Fruit fly (Drosophila melanogaster) whole organism, embryonic: Measurements from ENCODE around the gene isoQC.

ENCODE experiments used
- B-H1 ChIP-seq: fragments of 200-800 bp; sonication (Bioruptor generic); IDR thresholded peaks from 3 replicates; pipeline ENCODE4 v1.3.6; 2022; ENCODE audit warnings: missing biosample characterization, missing genetic modification characterization
- CG11085 ChIP-seq: fragments of 200-800 bp; sonication (Bioruptor generic); IDR thresholded peaks from 2 replicates; pipeline ENCODE4 v1.3.6; 2022; ENCODE audit warnings: missing biosample characterization, missing genetic modification characterization
- CG13287 ChIP-seq: fragments of 200-800 bp; sonication (Bioruptor generic); IDR thresholded peaks from 2 replicates; pipeline ENCODE4 v1.3.6; 2022; ENCODE audit warnings: missing biosample characterization, missing genetic modification characterization; ENCODE audit not compliant: partially characterized antibody
- CG13775 ChIP-seq: fragments of 200-800 bp; sonication (Bioruptor generic); optimal IDR thresholded peaks from 3 replicates; lab custom pipeline; 2017; ENCODE audit warnings: missing biosample characterization, mild to moderate bottlenecking, missing genetic modification characterization
- CG1832 ChIP-seq: fragments of 200-800 bp; sonication (Bioruptor generic); optimal IDR thresholded peaks from 2 replicates; lab custom pipeline; 2017; ENCODE audit warnings: missing biosample characterization, mild to moderate bottlenecking, missing genetic modification characterization, inconsistent platforms
- CG18619 ChIP-seq: fragments of 200-800 bp; sonication (Bioruptor generic); optimal IDR thresholded peaks from 3 replicates; lab custom pipeline; 2017; ENCODE audit warnings: missing biosample characterization, mild to moderate bottlenecking, missing genetic modification characterization
- CG2120 ChIP-seq: fragments of 200-800 bp; sonication (Bioruptor generic); optimal IDR thresholded peaks from 3 replicates; lab custom pipeline; 2016; ENCODE audit warnings: missing biosample characterization, missing genetic modification characterization
- CG2712 ChIP-seq: fragments of 200-800 bp; optimal IDR thresholded peaks from 3 replicates; lab custom pipeline; 2019; ENCODE audit warnings: missing biosample characterization, mild to moderate bottlenecking, missing genetic modification characterization, moderate library complexity
- CG2889 ChIP-seq: fragments of 200-800 bp; sonication (Bioruptor generic); IDR thresholded peaks from 3 replicates; pipeline ENCODE4 v1.3.6; 2022; ENCODE audit warnings: missing biosample characterization, missing genetic modification characterization
- CG31365 ChIP-seq: fragments of 200-800 bp; sonication (Bioruptor generic); optimal IDR thresholded peaks from 2 replicates; lab custom pipeline; 2018; ENCODE audit warnings: missing biosample characterization, mild to moderate bottlenecking, missing genetic modification characterization
- CG34422 ChIP-seq: fragments of 200-800 bp; sonication (Bioruptor generic); IDR thresholded peaks from 3 replicates; pipeline ENCODE4 v1.3.6; 2022; ENCODE audit warnings: missing biosample characterization, missing genetic modification characterization
- CG4282 ChIP-seq: fragments of 200-800 bp; sonication (Bioruptor generic); optimal IDR thresholded peaks from 2 replicates; lab custom pipeline; 2016; ENCODE audit warnings: missing biosample characterization, missing genetic modification characterization
- CG4360 ChIP-seq: fragments of 200-800 bp; sonication (Bioruptor generic); IDR thresholded peaks from 2 replicates; pipeline ENCODE4 v1.3.6; 2022; ENCODE audit warnings: missing biosample characterization, missing genetic modification characterization
- CG5245 ChIP-seq: fragments of 200-800 bp; sonication (Bioruptor generic); optimal IDR thresholded peaks from 3 replicates; lab custom pipeline; 2016; ENCODE audit warnings: missing biosample characterization, missing genetic modification characterization
- CG5953 ChIP-seq: fragments of 200-800 bp; sonication (Bioruptor generic); IDR thresholded peaks from 2 replicates; pipeline ENCODE4 v1.3.6; 2022; ENCODE audit warnings: missing biosample characterization, missing genetic modification characterization
- CG6689 ChIP-seq: fragments of 200-800 bp; sonication (Bioruptor generic); IDR thresholded peaks from 2 replicates; pipeline ENCODE4 v1.3.6; 2022; ENCODE audit warnings: missing biosample characterization, missing genetic modification characterization
- CG6791 ChIP-seq: fragments of 200-800 bp; sonication (Bioruptor generic); IDR thresholded peaks from 3 replicates; pipeline ENCODE4 v1.3.6; 2022; ENCODE audit warnings: missing biosample characterization, missing genetic modification characterization; ENCODE audit not compliant: partially characterized antibody
- CG6854 ChIP-seq: fragments of 200-800 bp; sonication (Bioruptor generic); optimal IDR thresholded peaks from 3 replicates; lab custom pipeline; 2017; ENCODE audit warnings: missing biosample characterization, mild to moderate bottlenecking, missing genetic modification characterization
- CG9727 ChIP-seq: fragments of 200-800 bp; sonication (Bioruptor generic); optimal IDR thresholded peaks from 3 replicates; lab custom pipeline; 2017; ENCODE audit warnings: missing biosample characterization, mild to moderate bottlenecking, missing genetic modification characterization
- Dad ChIP-seq: fragments of 200-800 bp; sonication (Bioruptor generic); optimal IDR thresholded peaks from 3 replicates; lab custom pipeline; 2016; ENCODE audit warnings: missing biosample characterization, missing genetic modification characterization
- Deaf1 ChIP-seq: fragments of 200-800 bp; optimal IDR thresholded peaks from 3 replicates; lab custom pipeline; 2019; ENCODE audit warnings: missing biosample characterization, mild to moderate bottlenecking, missing genetic modification characterization, moderate library complexity
- Doc2 ChIP-seq: fragments of 200-800 bp; sonication (Bioruptor generic); IDR thresholded peaks from 2 replicates; pipeline ENCODE4 v1.3.6; 2022; ENCODE audit warnings: missing biosample characterization, missing genetic modification characterization
- Doc3 ChIP-seq: fragments of 200-800 bp; sonication (Bioruptor generic); IDR thresholded peaks from 3 replicates; pipeline ENCODE4 v1.3.6; 2022; ENCODE audit warnings: missing biosample characterization, missing genetic modification characterization; ENCODE audit not compliant: partially characterized antibody
- Fer2 ChIP-seq: fragments of 200-800 bp; sonication (Bioruptor generic); optimal IDR thresholded peaks from 2 replicates; lab custom pipeline; 2018; ENCODE audit warnings: missing biosample characterization, mild to moderate bottlenecking, missing genetic modification characterization, moderate library complexity
- HLH54F ChIP-seq: fragments of 200-800 bp; sonication (Bioruptor generic); optimal IDR thresholded peaks from 3 replicates; lab custom pipeline; 2016; ENCODE audit warnings: missing biosample characterization, missing genetic modification characterization
- Hr39 ChIP-seq: fragments of >200 bp; optimal IDR thresholded peaks from 2 replicates; lab custom pipeline; 2017
- Mad ChIP-seq: fragments of 200-800 bp; sonication (Bioruptor generic); optimal IDR thresholded peaks from 2 replicates; lab custom pipeline; 2016; ENCODE audit warnings: missing biosample characterization, missing genetic modification characterization
- Med ChIP-seq: fragments of 200-800 bp; sonication (Bioruptor generic); peaks from one replicate; lab custom pipeline; 2016; ENCODE audit warnings: missing biosample characterization, missing genetic modification characterization, mild to moderate bottlenecking, inconsistent platforms, moderate library complexity
- Nf-YA ChIP-seq: fragments of 200-800 bp; sonication (Bioruptor generic); IDR thresholded peaks from 2 replicates; pipeline ENCODE4 v1.3.6; 2022; ENCODE audit warnings: missing biosample characterization, missing genetic modification characterization
- NfI ChIP-seq: fragments of 200-800 bp; sonication (Bioruptor generic); optimal IDR thresholded peaks from 3 replicates; lab custom pipeline; 2018; ENCODE audit warnings: missing biosample characterization, mild to moderate bottlenecking, missing genetic modification characterization, moderate library complexity
- Trl ChIP-seq, 3 experiments: fragments of >200 bp in 2 of 3; fragments of 200-800 bp in 1 of 3; sonication (Bioruptor generic) in 1 of 3; optimal IDR thresholded peaks; 2 replicates in 1 of 3; 3 replicates in 2 of 3; lab custom pipeline; 2016 to 2017; ENCODE audit warnings: missing biosample characterization in 1 of 3, missing genetic modification characterization in 1 of 3
- YL-1 ChIP-seq: fragments of 200-800 bp; sonication (Bioruptor generic); optimal IDR thresholded peaks from 3 replicates; lab custom pipeline; 2017; ENCODE audit warnings: missing biosample characterization, mild to moderate bottlenecking, missing genetic modification characterization
- amos ChIP-seq: fragments of 200-800 bp; sonication (Bioruptor generic); IDR thresholded peaks from 2 replicates; pipeline ENCODE4 v1.3.6; 2022; ENCODE audit warnings: missing biosample characterization, missing genetic modification characterization; ENCODE audit not compliant: partially characterized antibody
- dm ChIP-seq: fragments of 200-800 bp; sonication (Bioruptor generic); optimal IDR thresholded peaks from 3 replicates; lab custom pipeline; 2016; ENCODE audit warnings: missing biosample characterization, missing genetic modification characterization
- ewg ChIP-seq: fragments of 200-800 bp; sonication (Bioruptor generic); optimal IDR thresholded peaks from 3 replicates; lab custom pipeline; 2017; ENCODE audit warnings: mild to moderate bottlenecking, missing biosample characterization, missing genetic modification reagents, missing genetic modification characterization
- eyg ChIP-seq: fragments of 200-800 bp; sonication (Bioruptor generic); optimal IDR thresholded peaks from 3 replicates; lab custom pipeline; 2016; ENCODE audit warnings: missing biosample characterization, missing genetic modification characterization
- fru ChIP-seq: fragments of >200 bp; optimal IDR thresholded peaks from 2 replicates; lab custom pipeline; 2017
- gfzf ChIP-seq: fragments of 200-800 bp; sonication (Bioruptor generic); optimal IDR thresholded peaks from 2 replicates; lab custom pipeline; 2016; ENCODE audit warnings: missing biosample characterization, mild to moderate bottlenecking, missing genetic modification characterization, moderate library complexity
- gt ChIP-seq: fragments of 200-800 bp; sonication (Bioruptor generic); IDR thresholded peaks from 2 replicates; pipeline ENCODE4 v1.3.6; 2022; ENCODE audit warnings: missing biosample characterization, missing genetic modification characterization
- kah ChIP-seq: fragments of 200-800 bp; sonication (Bioruptor generic); optimal IDR thresholded peaks from 2 replicates; lab custom pipeline; 2018; ENCODE audit warnings: missing biosample characterization, mild to moderate bottlenecking, missing genetic modification characterization
- nerfin-1 ChIP-seq: fragments of 200-800 bp; sonication (Bioruptor generic); optimal IDR thresholded peaks from 3 replicates; lab custom pipeline; 2019; ENCODE audit warnings: missing biosample characterization, mild to moderate bottlenecking, missing genetic modification characterization, moderate library complexity
- nerfin-2 ChIP-seq: fragments of 200-800 bp; sonication (Bioruptor generic); IDR thresholded peaks from 2 replicates; pipeline ENCODE4 v1.3.6; 2022; ENCODE audit warnings: missing biosample characterization, missing genetic modification characterization; ENCODE audit not compliant: partially characterized antibody
- odd ChIP-seq: fragments of 200-800 bp; sonication (Bioruptor generic); optimal IDR thresholded peaks from 2 replicates; lab custom pipeline; 2017; ENCODE audit warnings: missing biosample characterization, mild to moderate bottlenecking, missing genetic modification characterization
- pan ChIP-seq, 4 experiments: fragments of >200 bp in 3 of 4; fragments of 200-800 bp in 1 of 4; sonication (Bioruptor generic) in 1 of 4; optimal IDR thresholded peaks in 3 of 4; IDR thresholded peaks in 1 of 4; 2 replicates each; pipeline versions ENCODE4 v1.3.6 to Lab custom; 2017 to 2022; ENCODE audit warnings: missing biosample characterization in 2 of 4, missing genetic modification characterization in 2 of 4, mixed read lengths in 1 of 4
- ro ChIP-seq: fragments of 200-800 bp; sonication (Bioruptor generic); IDR thresholded peaks from 2 replicates; pipeline ENCODE4 v1.3.6; 2022; ENCODE audit warnings: missing biosample characterization, missing genetic modification characterization
- row ChIP-seq: fragments of 200-800 bp; sonication (Bioruptor generic); IDR thresholded peaks from 3 replicates; pipeline ENCODE4 v1.3.6; 2022; ENCODE audit warnings: missing biosample characterization, missing genetic modification characterization
- sd ChIP-seq: fragments of 200-800 bp; sonication (Bioruptor generic); optimal IDR thresholded peaks from 3 replicates; lab custom pipeline; 2018; ENCODE audit warnings: missing biosample characterization, mild to moderate bottlenecking, missing genetic modification characterization, moderate library complexity
- seq ChIP-seq: fragments of 200-800 bp; sonication (Bioruptor generic); IDR thresholded peaks from 2 replicates; pipeline ENCODE4 v1.3.6; 2022; ENCODE audit warnings: missing biosample characterization, missing genetic modification characterization

Gene isoQC

dm6 chr3L:20441632-20442469, 32.4 kb upstream of the isoQC start, which contains the start of gene CG5910 (continued):
- TF ChIP-seq CG5245 (GFP tag; lab: Kevin White, UChicago): peak; percentile 62
- no peak for TF ChIP-seq Mad (GFP tag; lab: Kevin White, UChicago)
- TF ChIP-seq CG2120 (GFP tag; lab: Kevin White, UChicago): peak; percentile 72
- TF ChIP-seq eyg (GFP tag; lab: Kevin White, UChicago): no peak
- no peak for TF ChIP-seq nerfin-2 (GFP tag; lab: Robert Waterston, UW)
- peak; percentile 41; the same call in 1 of the 2 replicates for TF ChIP-seq Nf-YA
- no peak for TF ChIP-seq Doc3 (GFP tag; lab: Robert Waterston, UW)
- TF ChIP-seq CG6689: peak; percentile 88
- TF ChIP-seq CG18619 (GFP tag; lab: Kevin White, UChicago): peak; percentile 93
- TF ChIP-seq row: peak; percentile 84
- no peak for TF ChIP-seq Doc2
- peak; percentile 95 for TF ChIP-seq CG9727 (GFP tag; lab: Kevin White, UChicago)
- peak; percentile 64 for TF ChIP-seq CG11085 (GFP tag; lab: Robert Waterston, UW)
- TF ChIP-seq gfzf (GFP tag; lab: Kevin White, UChicago): no peak
- TF ChIP-seq gt (GFP tag; lab: Robert Waterston, UW): peak; percentile 41; the same call in 1 of the 2 replicates
- 0 out of 2 replicates have a peak, but pooled peaks have one; percentile 10 for TF ChIP-seq CG5953 (GFP tag; lab: Robert Waterston, UW)
- no peak for TF ChIP-seq Dad
- peak; percentile 88 for TF ChIP-seq CG13775 (GFP tag; lab: Kevin White, UChicago)
- no peak for TF ChIP-seq amos
- TF ChIP-seq Hr39: no peak
- no peak for TF ChIP-seq dm (GFP tag; lab: Kevin White, UChicago)
- TF ChIP-seq CG2889: 0 out of 3 replicates have a peak, but pooled peaks have one; percentile 56
- no peak for TF ChIP-seq CG13287
- peak; percentile 68; the same call in 1 of the 2 replicates for TF ChIP-seq ro
- TF ChIP-seq sd: peak; percentile 51
- peak; percentile 74 for TF ChIP-seq Fer2 (tag; lab: Kevin White, UChicago)
- peak; percentile 2 for TF ChIP-seq CG31365
- TF ChIP-seq HLH54F (GFP tag; lab: Kevin White, UChicago): peak; percentile 21
- TF ChIP-seq B-H1 (GFP tag; lab: Robert Waterston, UW): peak; percentile 65; the same call in 2 of the 3 replicates
- TF ChIP-seq NfI (GFP tag; lab: Kevin White, UChicago): peak; percentile 84
- TF ChIP-seq odd: peak; percentile 87
- peak; percentile 69 for TF ChIP-seq kah (GFP tag; lab: Kevin White, UChicago)
- TF ChIP-seq fru (lab: Kevin White, UChicago): no peak
- no peak for TF ChIP-seq pan (optimal IDR thresholded peaks at IDR 0.05; lab: Kevin White, UChicago)
- peak in 1 of 2 experiments; percentile 73 for TF ChIP-seq pan (GFP tag; optimal IDR thresholded peaks at IDR 0.05 in 1 of 2, IDR thresholded peaks at IDR 0.05 in 1 of 2)

- TF ChIP-seq YL-1: no peak
- TF ChIP-seq CG13287: peak; percentile 7; the same call in 1 of the 2 replicates
- TF ChIP-seq CG11085 (GFP tag; lab: Robert Waterston, UW): no peak
- TF ChIP-seq CG34422 (GFP tag; lab: Robert Waterston, UW): peak; percentile 17; the same call in 1 of the 3 replicates
- TF ChIP-seq CG6854 (GFP tag; lab: Kevin White, UChicago): peak; percentile 15
- TF ChIP-seq seq (GFP tag; lab: Robert Waterston, UW): peak; percentile 64; the same call in 1 of the 2 replicates
- peak; percentile 62 for TF ChIP-seq CG1832 (GFP tag; lab: Kevin White, UChicago)
- TF ChIP-seq CG4360 (GFP tag; lab: Robert Waterston, UW): 0 out of 2 replicates have a peak, but pooled peaks have one; percentile 26
- TF ChIP-seq nerfin-1 (tag; lab: Kevin White, UChicago): peak; percentile 1
- peak; percentile 72 to 78 for TF ChIP-seq Trl (optimal IDR thresholded peaks at IDR 0.05; lab: Kevin White, UChicago)
- no peak for TF ChIP-seq Trl (GFP tag; optimal IDR thresholded peaks at IDR 0.05; lab: Kevin White, UChicago)
- TF ChIP-seq sd: peak; percentile 12
- TF ChIP-seq CG6791: peak; percentile 24; the same call in 1 of the 3 replicates
- peak; percentile 28 for TF ChIP-seq Med
- TF ChIP-seq Deaf1 (tag; lab: Kevin White, UChicago): peak; percentile 42
- TF ChIP-seq ewg (GFP tag; lab: Kevin White, UChicago): peak; percentile 86
- TF ChIP-seq CG2712 (tag; lab: Kevin White, UChicago): no peak
- no peak for TF ChIP-seq CG4282 (GFP tag; lab: Kevin White, UChicago)
Measured at dm6 chr3L:20442674-20443313, 31.5 kb upstream of the isoQC start.
